Worm (Caenorhabditis elegans) whole organism, L4 larva: ENCODE results near the gene F43C11.7.
A peak's percentile ranks its signal among the peaks of the same experiment; 100 is the strongest.

Experiments used
- F26F4.8 ChIP-seq: fragments of 200-800 bp; sonication (Bioruptor generic); conservative IDR thresholded peaks from 2 replicates; pipeline ENCODE4 v1.3.6; 2022; ENCODE audit warnings: missing genetic modification characterization, missing compliant biosample characterization
- R02D3.7 ChIP-seq: fragments of 150-350 bp; sonication (generic microtip); optimal IDR thresholded peaks from 3 replicates; lab custom pipeline; 2014; ENCODE audit warnings: missing biosample characterization, missing genetic modification characterization
- Y75B8A.6 ChIP-seq: fragments of 200-800 bp; sonication (Bioruptor generic); IDR thresholded peaks from 2 replicates; pipeline ENCODE4 v1.3.6; 2022; ENCODE audit warnings: missing genetic modification reagents, missing genetic modification characterization, missing compliant biosample characterization
- ZK546.5 ChIP-seq, 2 experiments: sonication (generic microtip); optimal IDR thresholded peaks; 2 replicates each; lab custom pipeline; 2017; ENCODE audit warnings: missing biosample characterization in 2 of 2, missing genetic modification characterization in 2 of 2
- aha-1 ChIP-seq: fragments of 150-350 bp; peaks from one replicate; lab custom pipeline; 2014; ENCODE audit warnings: missing biosample characterization, missing genetic modification characterization
- ceh-20 ChIP-seq: fragments of 200-800 bp; sonication (Bioruptor generic); IDR thresholded peaks from 2 replicates; pipeline ENCODE4 v1.3.6; 2022; ENCODE audit warnings: missing genetic modification reagents, missing genetic modification characterization, missing compliant biosample characterization
- ceh-28 ChIP-seq: fragments of 150-350 bp; optimal IDR thresholded peaks from 2 replicates; lab custom pipeline; 2014; ENCODE audit warnings: missing biosample characterization, missing genetic modification reagents, missing genetic modification characterization
- ces-1 ChIP-seq: fragments of 150-350 bp; sonication (generic microtip); optimal IDR thresholded peaks from 4 replicates; lab custom pipeline; 2014; ENCODE audit warnings: missing biosample characterization, missing genetic modification reagents, missing genetic modification characterization
- ctbp-1 ChIP-seq: fragments of 200-800 bp; sonication (Bioruptor generic); IDR thresholded peaks from 2 replicates; pipeline ENCODE4 v1.3.6; 2022; ENCODE audit warnings: missing genetic modification reagents, missing genetic modification characterization, missing compliant biosample characterization
- daf-16 ChIP-seq, 3 experiments: sonication (generic microtip); optimal IDR thresholded peaks; 2 replicates each; lab custom pipeline; 2016 to 2017; ENCODE audit warnings: missing genetic modification characterization in 3 of 3, missing genetic modification reagents in 3 of 3, mild to moderate bottlenecking in 2 of 3, missing compliant biosample characterization in 2 of 3, missing biosample characterization in 1 of 3, moderate library complexity in 1 of 3
- daf-19 ChIP-seq: fragments of 200-800 bp; sonication (Bioruptor generic); conservative IDR thresholded peaks from 2 replicates; pipeline ENCODE4 v1.3.6; 2022; ENCODE audit warnings: missing genetic modification characterization, missing compliant biosample characterization
- daf-8 ChIP-seq: fragments of 200-800 bp; sonication (Bioruptor generic); IDR thresholded peaks from 2 replicates; pipeline ENCODE4 v1.3.6; 2022; ENCODE audit warnings: missing genetic modification characterization, missing compliant biosample characterization
- dmd-6 ChIP-seq: fragments of 200-800 bp; sonication (Bioruptor generic); IDR thresholded peaks from 2 replicates; pipeline ENCODE4 v1.3.6; 2022; ENCODE audit warnings: missing genetic modification reagents, missing genetic modification characterization, missing compliant biosample characterization
- egl-27 ChIP-seq: sonication (generic microtip); optimal IDR thresholded peaks from 3 replicates; lab custom pipeline; 2017; ENCODE audit warnings: missing biosample characterization, missing genetic modification reagents, missing genetic modification characterization
- fkh-10 ChIP-seq: fragments of 150-350 bp; optimal IDR thresholded peaks from 2 replicates; lab custom pipeline; 2014; ENCODE audit warnings: missing biosample characterization, missing genetic modification reagents, missing genetic modification characterization
- gei-8 ChIP-seq: fragments of 200-800 bp; sonication (Bioruptor generic); optimal IDR thresholded peaks from 2 replicates; lab custom pipeline; 2018; ENCODE audit warnings: mild to moderate bottlenecking, missing genetic modification characterization, missing compliant biosample characterization
- hlh-11 ChIP-seq: fragments of 200-800 bp; sonication (Bioruptor generic); optimal IDR thresholded peaks from 2 replicates; lab custom pipeline; 2018; ENCODE audit warnings: mild to moderate bottlenecking, missing genetic modification characterization, missing compliant biosample characterization
- hlh-30 ChIP-seq: sonication (generic microtip); optimal IDR thresholded peaks from 2 replicates; lab custom pipeline; 2017; ENCODE audit warnings: antibody characterized with exemption, mild to moderate bottlenecking, missing genetic modification characterization, missing compliant biosample characterization; ENCODE audit not compliant: insufficient read depth
- hmg-1.1 ChIP-seq: fragments of 200-800 bp; sonication (Bioruptor generic); IDR thresholded peaks from 2 replicates; pipeline ENCODE4 v1.3.6; 2022; ENCODE audit warnings: missing genetic modification reagents, missing genetic modification characterization, missing compliant biosample characterization
- jun-1 ChIP-seq: fragments of 150-350 bp; optimal IDR thresholded peaks from 2 replicates; lab custom pipeline; 2014; ENCODE audit warnings: missing biosample characterization, missing genetic modification reagents, missing genetic modification characterization
- lin-1 ChIP-seq: fragments of 200-800 bp; sonication (Bioruptor generic); IDR thresholded peaks from 2 replicates; pipeline ENCODE4 v1.3.6; 2022; ENCODE audit warnings: missing genetic modification reagents, missing genetic modification characterization, missing compliant biosample characterization
- lin-15B ChIP-seq: fragments of 150-350 bp; sonication (generic microtip); optimal IDR thresholded peaks from 3 replicates; lab custom pipeline; 2014; ENCODE audit warnings: missing biosample characterization, missing genetic modification characterization
- lin-29 ChIP-seq: fragments of 200-800 bp; sonication (Bioruptor generic); IDR thresholded peaks from 2 replicates; pipeline ENCODE4 v1.3.6; 2022; ENCODE audit warnings: missing genetic modification reagents, missing genetic modification characterization, missing compliant biosample characterization
- lin-39 ChIP-seq: fragments of 150-350 bp; optimal IDR thresholded peaks from 2 replicates; lab custom pipeline; 2014; ENCODE audit warnings: missing biosample characterization, missing genetic modification reagents, missing genetic modification characterization
- lsy-2 ChIP-seq, 2 experiments: fragments of 150-350 bp in 1 of 2; sonication (generic microtip) in 1 of 2; optimal IDR thresholded peaks; 2 replicates each; lab custom pipeline; 2014 to 2017; ENCODE audit warnings: missing biosample characterization in 2 of 2, missing genetic modification characterization in 2 of 2
- mdt-29 ChIP-seq: fragments of 200-800 bp; sonication (Bioruptor generic); IDR thresholded peaks from 2 replicates; pipeline ENCODE4 v1.3.6; 2022; ENCODE audit warnings: missing genetic modification reagents, missing genetic modification characterization, missing compliant biosample characterization
- mes-2 ChIP-seq: sonication (generic microtip); optimal IDR thresholded peaks from 2 replicates; lab custom pipeline; 2016; ENCODE audit warnings: missing genotype, mild to moderate bottlenecking, missing genetic modification characterization, missing compliant biosample characterization; ENCODE audit not compliant: poor library complexity, severe bottlenecking
- mxl-3 ChIP-seq: fragments of 200-800 bp; sonication (Bioruptor generic); optimal IDR thresholded peaks from 2 replicates; lab custom pipeline; 2018; ENCODE audit warnings: mild to moderate bottlenecking, missing genetic modification characterization, missing compliant biosample characterization
- nhr-42 ChIP-seq: fragments of 200-800 bp; sonication (Bioruptor generic); IDR thresholded peaks from 2 replicates; pipeline ENCODE4 v1.3.6; 2022; ENCODE audit warnings: missing genetic modification characterization, missing compliant biosample characterization
- nhr-76 ChIP-seq: fragments of 150-350 bp; optimal IDR thresholded peaks from 2 replicates; lab custom pipeline; 2014; ENCODE audit warnings: missing biosample characterization, missing genetic modification characterization
- nhr-77 ChIP-seq: fragments of 150-350 bp; optimal IDR thresholded peaks from 2 replicates; lab custom pipeline; 2014; ENCODE audit warnings: missing biosample characterization, missing genetic modification characterization
- pqm-1 ChIP-seq: sonication (generic microtip); optimal IDR thresholded peaks from 2 replicates; lab custom pipeline; 2017; ENCODE audit warnings: missing biosample characterization, missing genetic modification characterization
- sdz-12 ChIP-seq: fragments of 200-800 bp; sonication (Bioruptor generic); optimal IDR thresholded peaks from 2 replicates; lab custom pipeline; 2018; ENCODE audit warnings: mild to moderate bottlenecking, missing genetic modification characterization, missing compliant biosample characterization
- set-16 ChIP-seq: fragments of 200-800 bp; sonication (Bioruptor generic); IDR thresholded peaks from 2 replicates; pipeline ENCODE4 v1.3.6; 2022; ENCODE audit warnings: missing genetic modification reagents, missing genetic modification characterization, missing compliant biosample characterization
- snpc-4 ChIP-seq: fragments of 150-350 bp; optimal IDR thresholded peaks from 2 replicates; lab custom pipeline; 2014; ENCODE audit warnings: missing biosample characterization, missing genetic modification characterization
- tag-97 ChIP-seq: fragments of 200-800 bp; sonication (Bioruptor generic); IDR thresholded peaks from 2 replicates; pipeline ENCODE4 v1.3.6; 2022; ENCODE audit warnings: missing genetic modification characterization, missing compliant biosample characterization
- unc-62 ChIP-seq, 3 experiments: fragments of 150-350 bp in 1 of 3; sonication (generic microtip); optimal IDR thresholded peaks in 2 of 3; peaks in 1 of 3; 1 replicate in 1 of 3; 2 replicates in 2 of 3; lab custom pipeline; 2014 to 2017; ENCODE audit warnings: missing biosample characterization in 3 of 3, missing genetic modification characterization in 3 of 3, missing genetic modification reagents in 3 of 3, missing genotype in 1 of 3

The F43C11.7 gene

DNA sequence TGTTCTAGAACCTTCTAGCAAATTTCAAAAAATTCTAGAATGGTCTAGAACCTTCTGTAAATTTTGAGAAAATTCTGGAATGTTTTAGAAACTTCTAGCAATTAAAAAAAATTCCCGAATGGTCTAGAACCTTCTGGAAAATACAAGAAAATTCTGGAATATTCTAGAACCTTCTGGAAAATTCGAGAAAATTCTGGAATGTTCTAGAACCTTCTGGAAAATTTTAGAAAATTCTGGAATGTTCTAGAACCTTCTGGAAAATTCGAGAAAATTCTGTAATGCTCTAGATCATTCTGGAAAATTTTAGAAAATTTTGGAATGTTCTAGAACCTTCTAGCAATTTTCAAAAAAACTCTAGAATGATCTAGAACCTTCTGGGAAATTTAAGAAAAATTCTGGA is 5.2 kb upstream of the F43C11.7 start:
- no peak for TF ChIP-seq nhr-77
- TF ChIP-seq mdt-29 (GFP tag; lab: Robert Waterston, UW): 0 out of 2 replicates have a peak, but pooled peaks have one; percentile 28
- TF ChIP-seq, all 104 proteins: peak for 1

DNA sequence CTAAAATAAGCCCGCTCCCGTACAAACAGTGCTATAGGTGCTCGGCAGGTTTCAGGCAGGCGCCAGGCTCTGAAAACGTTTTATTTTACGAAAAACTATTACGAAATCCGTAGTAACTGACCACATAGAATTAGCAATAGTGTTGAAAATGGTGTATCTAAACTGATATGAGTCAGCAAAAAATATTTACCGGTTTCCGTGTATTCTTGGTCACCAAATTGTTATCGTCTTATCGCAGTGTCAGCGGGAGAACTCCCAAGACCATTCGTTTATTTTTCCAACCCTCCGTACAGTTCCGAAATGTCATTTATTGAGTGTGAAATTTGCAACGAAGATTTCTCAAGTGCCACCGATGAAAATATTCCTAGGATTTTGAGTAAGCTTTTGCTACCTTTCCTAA is 3.5 kb upstream of the F43C11.7 start, which contains the start of gene F43C11.8:
F43C11.8 (plus strand) TSS at position 301 of the 400 bp plus-strand sequence.
- TF ChIP-seq lin-1 (no peak), daf-16 (GFP tag; optimal IDR thresholded peaks at IDR 0.05; lab: Kevin White, UChicago) (no peak), daf-16 (tag; optimal IDR thresholded peaks at IDR 0.05; lab: Kevin White, UChicago) (peak; percentile 11)

DNA sequence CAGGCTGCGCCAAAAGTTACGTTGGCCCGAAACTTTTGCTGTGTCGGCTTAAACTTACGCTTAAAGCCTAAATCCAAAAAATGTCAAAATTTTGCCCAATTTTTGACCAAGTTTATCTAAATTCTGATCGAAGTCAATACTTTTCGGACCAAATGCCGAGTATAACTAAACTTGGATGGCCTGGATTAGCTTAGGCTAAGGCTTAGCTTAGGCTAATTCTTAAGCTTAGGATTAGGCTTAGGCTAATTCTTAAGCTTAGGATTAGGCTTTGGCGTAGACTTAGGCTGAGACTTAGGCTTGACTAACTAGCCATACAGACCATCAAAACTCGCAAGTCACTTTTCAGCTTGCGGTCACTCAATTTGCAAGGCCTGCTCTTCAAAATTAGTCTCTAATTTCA is 480 bp downstream of the F43C11.7 start:
- TF ChIP-seq unc-62 (GFP tag; optimal IDR thresholded peaks at IDR 0.05 in 1 of 2; lab: Kevin White, UChicago): peak in 1 of 2 experiments; percentile 19
- TF ChIP-seq unc-62 (tag; optimal IDR thresholded peaks at IDR 0.05; lab: Kevin White, UChicago): no peak
- no peak for TF ChIP-seq lin-15B

DNA sequence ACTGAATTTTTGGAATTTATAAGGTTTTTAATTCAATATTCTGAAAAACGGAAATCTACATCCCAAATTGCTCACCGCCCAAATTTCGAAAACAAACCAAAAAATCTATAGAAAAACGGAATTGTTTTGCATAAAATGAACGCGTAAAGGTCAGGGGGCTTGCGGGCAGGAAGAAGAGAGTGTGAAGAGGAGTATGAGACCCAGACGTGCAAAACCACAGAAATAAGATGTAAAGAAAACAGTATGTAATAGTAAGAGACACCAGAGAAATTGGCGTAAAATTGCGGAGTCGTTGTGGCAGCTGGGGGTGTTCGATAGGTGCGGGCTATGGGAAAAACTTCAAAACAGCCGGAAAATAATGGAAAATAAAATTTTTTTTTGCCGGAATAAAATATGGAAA is 5.3 kb downstream of the F43C11.7 start:
- TF ChIP-seq ceh-20 (GFP tag; lab: Robert Waterston, UW): no peak
- no peak for TF ChIP-seq fkh-10
- TF ChIP-seq sdz-12 (GFP tag; lab: Kevin White, UChicago): no peak
- TF ChIP-seq hmg-1.1: 0 out of 2 replicates have a peak, but pooled peaks have one; percentile 23
- TF ChIP-seq mes-2 (tag; lab: Kevin White, UChicago): peak; percentile 12
- no peak for TF ChIP-seq pqm-1 (tag; lab: Kevin White, UChicago)
- no peak for TF ChIP-seq nhr-76 (tag; lab: Kevin White, UChicago)
- TF ChIP-seq dmd-6 (GFP tag; lab: Robert Waterston, UW): no peak
- TF ChIP-seq jun-1 (tag; lab: Kevin White, UChicago): no peak
- TF ChIP-seq aha-1 (tag; lab: Kevin White, UChicago): peak; percentile 76
- TF ChIP-seq snpc-4 (tag; lab: Kevin White, UChicago): no peak
- TF ChIP-seq hlh-30: peak; percentile 22
- TF ChIP-seq mxl-3 (GFP tag; lab: Kevin White, UChicago): no peak
- TF ChIP-seq lin-29 (GFP tag; lab: Robert Waterston, UW): no peak
- TF ChIP-seq ZK546.5 (tag; optimal IDR thresholded peaks at IDR 0.05; lab: Kevin White, UChicago): no peak
- no peak for TF ChIP-seq mdt-29 (GFP tag; lab: Robert Waterston, UW)
- peak; percentile 23 for TF ChIP-seq R02D3.7
- no peak for TF ChIP-seq set-16 (GFP tag; lab: Robert Waterston, UW)
- TF ChIP-seq daf-16 (GFP tag; optimal IDR thresholded peaks at IDR 0.05; lab: Kevin White, UChicago): no peak
- peak; percentile 17 for TF ChIP-seq daf-16 (tag; optimal IDR thresholded peaks at IDR 0.05; lab: Kevin White, UChicago)
- peak in 1 of 2 experiments; percentile 38 for TF ChIP-seq lsy-2 (tag; optimal IDR thresholded peaks at IDR 0.05; lab: Kevin White, UChicago)

DNA sequence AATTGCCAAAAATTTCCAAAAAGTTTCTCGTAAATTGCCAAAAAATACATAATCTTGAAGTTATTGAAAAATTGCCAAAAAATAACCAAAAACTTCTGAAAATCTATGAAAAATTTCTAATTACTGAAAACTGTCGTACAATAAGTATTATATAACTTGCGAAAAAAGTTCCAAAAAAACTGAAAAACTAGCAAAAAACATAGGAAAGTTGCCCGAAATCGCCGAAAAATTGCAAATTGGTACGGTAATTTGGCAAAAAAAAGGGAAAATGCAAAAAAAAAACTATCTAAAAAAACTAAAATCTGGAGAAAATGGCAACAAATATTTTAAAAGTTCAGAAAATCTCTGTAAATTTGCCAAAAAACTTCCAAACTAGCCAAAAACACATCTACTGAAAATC is 5.8 kb downstream of the F43C11.7 start, which contains the start of gene enri-1:
enri-1 (minus strand) TSS at position 101 of the 400 bp plus-strand sequence.
- TF ChIP-seq lin-1 (no peak), ceh-28 (no peak), daf-8 (GFP tag; lab: Robert Waterston, UW) (no peak), Y75B8A.6 (GFP tag; lab: Robert Waterston, UW) (no peak), lin-39 (no peak), gei-8 (GFP tag; lab: Kevin White, UChicago) (no peak), R02D3.7 (no peak), daf-19 (GFP tag; lab: Robert Waterston, UW) (no peak), F26F4.8 (GFP tag; lab: Robert Waterston, UW) (no peak), ces-1 (GFP tag; lab: Kevin White, UChicago) (no peak), egl-27 (tag; lab: Kevin White, UChicago) (no peak), fkh-10 (no peak), lin-15B (no peak), daf-16 (GFP tag; optimal IDR thresholded peaks at IDR 0.05; lab: Kevin White, UChicago) (no peak), daf-16 (tag; optimal IDR thresholded peaks at IDR 0.05; lab: Kevin White, UChicago) (no peak), nhr-42 (GFP tag; lab: Robert Waterston, UW) (no peak), hlh-11 (no peak), hlh-30 (no peak), ctbp-1 (GFP tag; lab: Robert Waterston, UW) (no peak), tag-97 (GFP tag; lab: Robert Waterston, UW) (no peak), lin-29 (GFP tag; lab: Robert Waterston, UW) (no peak)
